Fruit fly (Drosophila melanogaster): ENCODE data around the gene geko.

Gene geko

DNA sequence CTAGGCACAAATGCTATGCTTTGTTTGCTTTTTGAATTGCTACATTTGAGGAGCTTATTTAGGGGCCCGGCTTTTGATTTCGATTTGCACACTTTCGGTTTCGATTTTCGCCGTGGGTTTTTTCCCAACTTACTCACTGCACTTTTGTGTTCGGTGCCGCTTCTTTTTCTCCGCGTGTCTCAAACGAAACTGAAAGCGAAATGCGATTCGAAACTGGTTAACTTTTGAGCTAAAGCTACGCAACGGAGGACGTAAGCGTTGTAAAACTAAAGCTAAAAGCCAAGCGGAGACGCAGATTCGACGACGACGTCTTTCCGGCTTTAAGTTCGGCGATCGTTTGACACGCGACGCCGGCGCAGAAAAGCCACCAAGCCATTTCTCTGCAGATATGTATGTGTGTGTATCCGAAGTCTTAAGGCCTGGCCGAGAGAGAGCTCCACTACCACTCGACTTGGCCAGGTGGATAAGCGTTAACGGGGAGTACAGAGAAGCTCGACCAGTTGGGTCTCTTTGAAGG lies 23.0 kb downstream of the geko start, which contains the start of gene CG13699:
TSS of gene CG13699 (minus strand) at position 349 of the 517 bp plus-strand sequence.
- no peak for TF ChIP-seq ttk (optimal IDR thresholded peaks at IDR 0.05)
- TF ChIP-seq Myc (optimal IDR thresholded peaks at IDR 0.05) = no peak
- TF ChIP-seq Sin3A (optimal IDR thresholded peaks at IDR 0.05) = no peak
- no peak for TF ChIP-seq insv (optimal IDR thresholded peaks at IDR 0.05)

DNA sequence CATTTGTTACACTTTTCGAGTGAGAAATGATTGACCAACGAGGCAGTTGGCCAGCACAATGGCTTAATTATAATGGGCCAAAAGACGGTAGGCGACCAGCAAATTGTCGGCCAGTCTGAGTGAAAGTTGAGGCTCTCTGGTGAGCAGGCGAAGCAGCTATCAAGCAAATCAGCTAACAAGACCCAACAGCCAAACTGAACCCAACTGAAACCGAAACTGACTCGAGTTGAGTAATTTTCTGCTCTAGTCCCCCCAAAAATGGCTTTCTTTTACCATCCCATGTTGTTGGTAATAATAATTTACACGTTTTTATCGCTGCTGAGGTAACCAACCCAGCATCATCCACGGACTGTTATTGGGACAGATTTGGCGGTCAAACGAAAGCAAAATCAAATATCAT lies 23.9 kb downstream of the geko start:
- TF ChIP-seq Myc (optimal IDR thresholded peaks at IDR 0.05) (no peak), insv (optimal IDR thresholded peaks at IDR 0.05) (no peak), Sin3A (optimal IDR thresholded peaks at IDR 0.05) (no peak), h (optimal IDR thresholded peaks at IDR 0.05) (no peak), ttk (optimal IDR thresholded peaks at IDR 0.05) (no peak), psq (optimal IDR thresholded peaks at IDR 0.05) (no peak)

DNA sequence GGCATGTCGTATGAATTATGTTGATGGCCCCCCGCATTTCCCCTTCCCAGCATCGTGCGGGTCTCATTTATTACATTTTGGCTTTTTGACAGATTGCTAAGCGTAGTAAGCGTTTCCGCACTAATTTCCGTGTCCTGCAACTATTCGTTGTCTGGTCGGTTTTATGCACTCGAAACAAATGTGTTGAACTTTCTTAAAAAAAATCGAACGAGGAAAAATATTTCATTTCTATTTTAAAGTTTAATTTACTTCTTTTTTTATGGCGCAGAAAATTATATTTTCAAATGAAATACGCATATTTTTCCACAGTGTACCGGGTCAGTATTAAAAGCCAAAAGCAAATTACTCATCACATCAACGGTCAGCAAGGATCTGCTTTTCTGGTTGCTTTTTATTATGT lies 25.6 kb downstream of the geko start:
- TF ChIP-seq insv (optimal IDR thresholded peaks at IDR 0.05) = no peak
- no peak for TF ChIP-seq psq (optimal IDR thresholded peaks at IDR 0.05)
- no peak for TF ChIP-seq Sin3A (optimal IDR thresholded peaks at IDR 0.05)
- no peak for TF ChIP-seq h (optimal IDR thresholded peaks at IDR 0.05)
- no peak for TF ChIP-seq Myc (optimal IDR thresholded peaks at IDR 0.05)
- TF ChIP-seq ttk (optimal IDR thresholded peaks at IDR 0.05) = no peak

DNA sequence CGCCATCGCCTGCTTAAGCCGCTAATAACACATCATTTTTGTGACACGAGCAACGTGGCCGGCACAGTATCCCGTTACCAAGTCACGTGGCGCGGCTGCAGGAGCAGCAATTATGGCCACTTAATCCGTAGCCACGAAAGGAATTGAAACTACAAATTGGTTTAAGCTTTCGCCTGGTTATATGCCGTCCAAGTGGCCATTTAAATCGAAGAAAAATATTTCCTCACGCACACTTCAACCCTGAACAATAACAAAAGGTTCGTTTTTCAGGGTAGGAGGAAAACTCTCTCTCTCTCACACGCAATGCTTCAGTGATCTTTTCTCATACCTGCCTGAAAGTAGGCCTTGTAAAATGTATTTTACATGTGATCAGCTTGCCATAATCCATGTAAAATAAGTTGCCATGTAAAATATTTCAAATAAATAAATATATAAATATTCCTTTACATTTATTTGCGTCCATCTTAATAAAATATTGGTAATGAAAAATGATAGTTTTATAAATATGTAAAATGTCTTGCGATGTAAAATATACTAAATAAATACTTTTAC lies 27.9 kb downstream of the geko start:
- no peak for TF ChIP-seq psq (optimal IDR thresholded peaks at IDR 0.05)
- no peak for TF ChIP-seq insv (optimal IDR thresholded peaks at IDR 0.05)
- TF ChIP-seq h (optimal IDR thresholded peaks at IDR 0.05) = no peak
- no peak for TF ChIP-seq Myc (optimal IDR thresholded peaks at IDR 0.05)
- TF ChIP-seq ttk (optimal IDR thresholded peaks at IDR 0.05) = no peak
- no peak for TF ChIP-seq Sin3A (optimal IDR thresholded peaks at IDR 0.05)

DNA sequence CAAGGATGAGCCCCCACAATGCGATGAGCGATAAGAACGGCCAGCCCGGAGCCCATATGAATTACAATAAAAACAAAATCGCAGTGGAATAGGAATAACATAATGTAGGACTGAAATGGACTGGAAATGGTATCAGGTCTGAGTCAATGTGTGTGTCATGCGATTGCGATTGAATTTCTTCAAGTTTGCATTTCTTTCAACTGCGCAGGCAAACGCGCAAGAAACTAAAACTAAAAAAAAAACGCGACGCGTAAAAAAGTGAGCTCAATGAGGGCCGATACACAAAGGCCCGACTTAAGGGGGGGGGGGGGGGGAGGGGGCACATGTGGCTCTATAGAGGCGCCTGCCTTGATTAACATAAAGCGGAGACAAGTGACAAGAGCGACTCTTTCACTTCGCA lies 31.9 kb downstream of the geko start:
- no peak for TF ChIP-seq psq (optimal IDR thresholded peaks at IDR 0.05)
- no peak for TF ChIP-seq ttk (optimal IDR thresholded peaks at IDR 0.05)

DNA sequence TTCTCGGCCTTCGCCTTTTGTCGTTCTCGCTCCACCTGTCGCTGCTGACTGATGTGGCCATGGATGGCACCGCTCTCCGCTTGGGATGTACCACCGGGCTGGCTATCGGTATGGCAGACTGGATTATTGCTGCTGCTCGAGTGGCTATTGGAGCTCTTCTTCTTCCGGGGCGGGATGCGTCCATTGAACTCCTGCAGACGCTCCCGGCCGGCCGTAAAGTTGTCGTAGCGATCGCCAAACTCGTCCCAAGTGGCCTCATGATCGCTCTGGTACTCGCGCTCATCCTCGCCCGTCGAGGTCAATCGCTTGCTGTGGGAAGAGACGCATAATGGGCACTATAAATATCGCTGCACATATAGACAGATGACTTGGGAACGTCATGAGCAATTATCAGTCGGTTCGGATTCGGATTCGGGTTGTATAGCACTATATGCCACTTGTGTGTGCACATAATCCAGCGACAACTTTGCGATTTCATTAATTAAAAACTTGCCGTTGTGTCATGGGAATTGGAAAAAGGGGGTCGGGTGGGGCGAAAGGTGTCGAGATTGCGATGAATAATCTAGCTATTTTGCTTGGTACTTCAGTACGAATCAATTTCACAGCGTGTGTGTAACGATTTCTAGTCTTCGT lies 33.0 kb downstream of the geko start:
- no peak for TF ChIP-seq Sin3A (optimal IDR thresholded peaks at IDR 0.05)
- no peak for TF ChIP-seq h (optimal IDR thresholded peaks at IDR 0.05)
- TF ChIP-seq ttk (optimal IDR thresholded peaks at IDR 0.05) = no peak
- TF ChIP-seq psq (optimal IDR thresholded peaks at IDR 0.05) = no peak
- TF ChIP-seq insv (optimal IDR thresholded peaks at IDR 0.05) = no peak
- TF ChIP-seq Myc (optimal IDR thresholded peaks at IDR 0.05) = no peak

DNA sequence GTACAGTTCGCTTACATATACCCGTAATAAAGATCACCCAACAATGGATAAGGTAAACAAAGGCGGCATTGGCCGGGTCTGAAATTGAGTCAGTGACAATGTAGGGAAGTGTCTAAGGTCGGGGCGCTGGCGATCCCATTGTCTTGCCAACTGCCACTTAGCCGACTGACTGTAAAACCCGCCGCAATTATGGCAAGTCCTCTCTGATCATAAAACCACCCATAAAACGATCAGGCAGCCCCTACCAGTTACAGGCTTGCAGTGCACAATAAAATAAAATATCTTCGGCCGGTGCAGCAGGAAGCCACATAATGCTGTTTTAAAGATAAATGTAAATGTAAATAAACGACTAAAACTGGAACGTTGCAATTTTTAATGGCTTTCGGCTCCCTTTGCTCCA lies 34.5 kb downstream of the geko start:
- TF ChIP-seq ttk (optimal IDR thresholded peaks at IDR 0.05) (no peak), Myc (optimal IDR thresholded peaks at IDR 0.05) (no peak), insv (optimal IDR thresholded peaks at IDR 0.05) (no peak), psq (optimal IDR thresholded peaks at IDR 0.05) (no peak), Sin3A (optimal IDR thresholded peaks at IDR 0.05) (no peak), h (optimal IDR thresholded peaks at IDR 0.05) (no peak)

DNA sequence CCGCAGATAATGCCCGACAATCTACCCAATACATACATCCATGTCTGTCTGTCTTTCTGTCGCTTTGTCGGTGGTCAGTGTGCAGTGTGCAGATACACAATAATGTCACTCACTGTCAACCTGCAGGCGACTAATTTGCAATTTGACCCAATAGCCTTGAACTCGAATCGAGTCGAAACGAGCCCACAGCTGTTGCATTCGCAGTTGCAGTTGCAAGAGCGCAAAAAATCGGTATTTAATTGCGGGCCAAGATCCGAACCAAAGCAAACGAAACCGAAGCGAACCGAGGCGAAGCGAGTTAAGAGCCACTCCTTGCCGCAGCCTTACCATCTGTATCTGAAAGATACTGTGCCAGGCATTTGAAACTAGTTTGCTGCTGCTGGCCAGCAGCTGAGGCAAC lies 35.6 kb downstream of the geko start:
- TF ChIP-seq Sin3A (optimal IDR thresholded peaks at IDR 0.05) (no peak), psq (optimal IDR thresholded peaks at IDR 0.05) (no peak)

DNA sequence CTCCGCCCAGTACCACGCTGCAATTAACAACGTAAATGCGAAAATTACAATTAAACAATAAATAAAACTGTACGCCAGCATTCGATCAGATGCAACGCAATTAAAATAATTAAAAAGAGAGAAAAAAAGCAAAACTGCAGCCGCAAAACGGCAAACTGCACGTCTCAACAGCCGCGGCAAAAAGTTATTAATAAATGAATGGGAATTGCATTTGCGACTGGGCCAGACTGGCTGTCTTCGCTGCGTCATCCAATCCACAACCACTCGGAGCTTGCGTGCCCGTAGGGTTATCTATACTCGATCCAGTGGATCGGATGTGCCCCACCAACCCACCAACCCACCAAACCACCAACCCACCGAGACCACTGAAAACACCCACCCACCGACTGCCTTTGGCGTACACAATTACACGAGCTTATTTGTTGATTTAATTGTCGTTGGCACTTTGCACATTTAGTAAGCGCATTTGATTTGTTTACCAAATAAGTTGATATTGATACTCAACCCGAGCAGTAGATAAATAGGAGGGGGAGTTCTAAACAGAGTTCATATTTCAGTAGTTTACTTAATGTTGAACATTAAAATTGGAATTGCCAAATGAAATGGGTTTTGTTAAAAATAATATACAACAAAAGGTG lies 40.5 kb downstream of the geko start:
- TF ChIP-seq Myc (optimal IDR thresholded peaks at IDR 0.05) = no peak
- TF ChIP-seq psq (optimal IDR thresholded peaks at IDR 0.05) = no peak
- TF ChIP-seq Sin3A (optimal IDR thresholded peaks at IDR 0.05) = no peak
- no peak for TF ChIP-seq ttk (optimal IDR thresholded peaks at IDR 0.05)
- no peak for TF ChIP-seq insv (optimal IDR thresholded peaks at IDR 0.05)
- no peak for TF ChIP-seq h (optimal IDR thresholded peaks at IDR 0.05)

DNA sequence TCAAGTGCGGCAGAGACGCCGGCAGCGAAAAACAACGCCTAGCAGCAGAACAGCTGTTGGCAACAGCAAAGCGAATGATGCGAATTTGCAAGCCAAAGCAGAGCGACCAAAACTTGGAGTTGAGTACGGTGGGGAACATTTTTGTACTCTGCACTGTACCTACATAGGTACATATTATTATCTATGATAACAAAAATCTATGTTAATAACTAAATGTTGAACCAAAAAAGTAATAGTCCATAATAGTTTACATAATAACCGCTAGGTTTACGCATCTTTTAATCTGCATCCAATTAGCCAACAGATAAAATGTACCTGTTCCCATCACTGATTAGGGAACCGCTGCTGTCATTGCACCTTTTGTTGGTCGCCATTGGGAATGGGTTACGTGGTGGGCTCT lies 42.7 kb downstream of the geko start:
- TF ChIP-seq h (optimal IDR thresholded peaks at IDR 0.05) (no peak), ttk (optimal IDR thresholded peaks at IDR 0.05) (no peak), Sin3A (optimal IDR thresholded peaks at IDR 0.05) (no peak), insv (optimal IDR thresholded peaks at IDR 0.05) (no peak), psq (optimal IDR thresholded peaks at IDR 0.05) (no peak), Myc (optimal IDR thresholded peaks at IDR 0.05) (no peak)

DNA sequence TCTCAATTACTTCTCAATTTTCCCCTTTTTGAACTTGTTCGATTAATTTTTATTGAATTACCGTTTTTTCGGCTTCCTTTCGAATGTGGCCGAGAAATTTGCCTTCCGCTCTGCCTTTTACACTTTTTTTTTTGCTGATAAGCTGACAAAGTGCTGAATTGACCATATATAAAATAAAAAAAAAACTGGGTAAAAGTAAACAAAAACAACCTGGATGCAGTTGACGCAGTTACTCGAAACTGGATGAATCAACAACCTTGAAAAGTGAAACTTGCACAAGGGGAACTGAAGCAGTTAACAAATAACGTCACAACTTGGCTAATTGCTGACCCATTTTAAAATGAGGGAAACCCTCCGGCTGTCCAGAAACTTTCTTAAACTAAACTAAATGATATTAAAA lies 44.7 kb downstream of the geko start:
- TF ChIP-seq psq (optimal IDR thresholded peaks at IDR 0.05) = no peak
- no peak for TF ChIP-seq Sin3A (optimal IDR thresholded peaks at IDR 0.05)
- TF ChIP-seq h (optimal IDR thresholded peaks at IDR 0.05) = no peak
- no peak for TF ChIP-seq Myc (optimal IDR thresholded peaks at IDR 0.05)
- no peak for TF ChIP-seq insv (optimal IDR thresholded peaks at IDR 0.05)
- no peak for TF ChIP-seq ttk (optimal IDR thresholded peaks at IDR 0.05)

DNA sequence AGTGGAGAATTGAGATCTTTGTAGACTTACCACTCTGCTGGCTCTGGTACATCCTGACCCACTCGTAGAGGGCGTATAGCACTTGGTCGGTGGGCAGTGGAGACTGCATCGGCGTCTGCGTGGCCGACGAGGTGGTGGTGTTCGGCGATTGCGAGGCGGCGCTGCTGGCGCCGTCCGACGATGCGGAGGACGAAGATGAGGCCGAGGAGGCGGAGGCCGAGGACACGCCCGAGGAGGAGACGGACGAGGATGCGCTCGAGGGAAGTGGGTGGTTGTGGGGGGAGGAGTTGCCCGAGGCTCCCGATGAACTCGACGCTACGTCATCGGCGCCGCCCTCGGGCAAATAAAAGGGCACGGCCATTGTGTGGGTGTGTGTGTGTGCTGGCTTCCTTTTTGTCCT lies 45.6 kb downstream of the geko start:
- TF ChIP-seq insv (optimal IDR thresholded peaks at IDR 0.05) (no peak), Myc (optimal IDR thresholded peaks at IDR 0.05) (no peak), h (optimal IDR thresholded peaks at IDR 0.05) (no peak), psq (optimal IDR thresholded peaks at IDR 0.05) (no peak), Sin3A (optimal IDR thresholded peaks at IDR 0.05) (no peak), ttk (optimal IDR thresholded peaks at IDR 0.05) (no peak)
